Fruit fly (Drosophila melanogaster): ENCODE measurements around the gene baz.

The baz gene

DNA sequence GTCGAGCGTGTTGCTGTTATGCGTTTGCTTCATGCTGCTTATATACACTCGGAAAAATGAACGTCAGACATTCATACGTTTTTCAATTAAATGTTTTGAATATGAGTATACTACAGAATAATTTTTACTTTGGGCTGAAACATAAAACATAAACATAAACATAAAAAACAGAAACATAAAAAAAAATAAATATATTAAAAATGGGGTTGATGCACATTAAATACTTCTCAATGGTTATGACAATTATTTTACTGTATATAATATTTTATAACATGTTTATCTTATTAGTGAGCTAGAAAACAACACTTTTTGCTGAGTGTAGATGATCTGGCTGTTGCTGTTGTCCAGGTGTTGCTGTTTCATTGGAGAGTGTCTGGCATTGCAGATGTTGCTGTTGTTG lies 77.6 kb downstream of the baz start (continued):
- no peak for TF ChIP-seq Oaz (GFP tag; IDR thresholded peaks at IDR 0.05)
- TF ChIP-seq pan (optimal IDR thresholded peaks at IDR 0.05) = no peak
- peak in 1 of 2 experiments; percentile 20 for TF ChIP-seq pan (GFP tag; optimal IDR thresholded peaks at IDR 0.05 in 1 of 2, IDR thresholded peaks at IDR 0.05 in 1 of 2)
- peak; percentile 44 for TF ChIP-seq CG8388 (GFP tag; optimal IDR thresholded peaks at IDR 0.05)
- TF ChIP-seq CG18262 (tag; optimal IDR thresholded peaks at IDR 0.05) = peak; percentile 41
- TF ChIP-seq Ssrp (tag; optimal IDR thresholded peaks at IDR 0.05) = peak; percentile 41
- no peak for TF ChIP-seq Hmr (GFP tag; optimal IDR thresholded peaks at IDR 0.05)
- TF ChIP-seq dmrt99B (tag; optimal IDR thresholded peaks at IDR 0.05) = peak; percentile 67
- 0 out of 3 replicates have a peak, but pooled peaks have one; percentile 46 for TF ChIP-seq CG17361 (GFP tag; IDR thresholded peaks at IDR 0.05)
- peak in 1 of 2 experiments; percentile 21 for TF ChIP-seq Eip74EF (GFP tag; optimal IDR thresholded peaks at IDR 0.05)
- TF ChIP-seq pros (GFP tag; optimal IDR thresholded peaks at IDR 0.05) = no peak
- TF ChIP-seq NC2α (GFP tag; optimal IDR thresholded peaks at IDR 0.05) = no peak
- TF ChIP-seq Rx (GFP tag; IDR thresholded peaks at IDR 0.05) = no peak
- no peak for TF ChIP-seq cas (GFP tag; IDR thresholded peaks at IDR 0.05)
- TF ChIP-seq Hr51 (GFP tag; optimal IDR thresholded peaks at IDR 0.05) = peak in 1 of 2 experiments; percentile 63
- no peak for TF ChIP-seq Adf1 (GFP tag; IDR thresholded peaks at IDR 0.05)
- peak; percentile 49 for TF ChIP-seq CG17359 (tag; optimal IDR thresholded peaks at IDR 0.05)
- TF ChIP-seq CG2712 (tag; optimal IDR thresholded peaks at IDR 0.05) = peak; percentile 36
- TF ChIP-seq ro (GFP tag; IDR thresholded peaks at IDR 0.05) = no peak
- TF ChIP-seq CG11085 (GFP tag; IDR thresholded peaks at IDR 0.05) = no peak
- no peak for TF ChIP-seq CG33213 (GFP tag; optimal IDR thresholded peaks at IDR 0.05)
- peak; percentile 21 for TF ChIP-seq CoRest (tag; optimal IDR thresholded peaks at IDR 0.05)
- no peak for TF ChIP-seq nau (GFP tag; optimal IDR thresholded peaks at IDR 0.05)
- peak; percentile 58 for TF ChIP-seq sens (GFP tag)
- TF ChIP-seq CG15269 (tag; optimal IDR thresholded peaks at IDR 0.05) = peak; percentile 18
- peak; percentile 9 for TF ChIP-seq CG10267 (tag; optimal IDR thresholded peaks at IDR 0.05)
- no peak for TF ChIP-seq crc (GFP tag; optimal IDR thresholded peaks at IDR 0.05)
- TF ChIP-seq Hr39 (optimal IDR thresholded peaks at IDR 0.05) = no peak
- TF ChIP-seq CG6689 (GFP tag; IDR thresholded peaks at IDR 0.05) = 0 out of 2 replicates have a peak, but pooled peaks have one; percentile 5
- TF ChIP-seq wor (GFP tag; IDR thresholded peaks at IDR 0.05) = 0 out of 2 replicates have a peak, but pooled peaks have one; percentile 23
- TF ChIP-seq Dfd (GFP tag; optimal IDR thresholded peaks at IDR 0.05) = no peak
- no peak for TF ChIP-seq en (GFP tag; optimal IDR thresholded peaks at IDR 0.05)
- peak; percentile 20 for TF ChIP-seq CG13424 (tag; optimal IDR thresholded peaks at IDR 0.05)
- TF ChIP-seq ac (GFP tag; optimal IDR thresholded peaks at IDR 0.05) = no peak
- no peak for TF ChIP-seq CG18476 (GFP tag; optimal IDR thresholded peaks at IDR 0.05)
- TF ChIP-seq bsh (GFP tag; optimal IDR thresholded peaks at IDR 0.05) = peak; percentile 22 to 38
- TF ChIP-seq BtbVII (GFP tag; optimal IDR thresholded peaks at IDR 0.05) = no peak
- TF ChIP-seq CG2199 (GFP tag; IDR thresholded peaks at IDR 0.05) = no peak
- 0 out of 3 replicates have a peak, but pooled peaks have one; percentile 5 for TF ChIP-seq dysf (GFP tag; IDR thresholded peaks at IDR 0.05)
- peak; percentile 42 for TF ChIP-seq CG10979 (tag; optimal IDR thresholded peaks at IDR 0.05)
- no peak for TF ChIP-seq sr (GFP tag; IDR thresholded peaks at IDR 0.05)
- TF ChIP-seq dmrt11E (tag; optimal IDR thresholded peaks at IDR 0.05) = peak; percentile 28
- no peak for TF ChIP-seq CG6854 (GFP tag; optimal IDR thresholded peaks at IDR 0.05)
- TF ChIP-seq nom (GFP tag; optimal IDR thresholded peaks at IDR 0.05) = peak; percentile 4
- TF ChIP-seq E2f1 (GFP tag; IDR thresholded peaks at IDR 0.05) = 0 out of 2 replicates have a peak, but pooled peaks have one; percentile 15
- TF ChIP-seq ems (GFP tag; optimal IDR thresholded peaks at IDR 0.05) = no peak
- TF ChIP-seq CG7556 (GFP tag; optimal IDR thresholded peaks at IDR 0.05) = peak; percentile 11
- TF ChIP-seq sna (GFP tag; IDR thresholded peaks at IDR 0.05; ENCODE audit: partially characterized antibody) = no peak
- TF ChIP-seq Ets65A (GFP tag) = peak; percentile 41
- 0 out of 3 replicates have a peak, but pooled peaks have one; percentile 18 for TF ChIP-seq tgo (GFP tag; IDR thresholded peaks at IDR 0.05)
- TF ChIP-seq Usf (GFP tag; optimal IDR thresholded peaks at IDR 0.05) = no peak

Data from whole organism, embryonic.